Worm (Caenorhabditis elegans) whole organism, L3 larva: ENCODE results near the gene str-6.

Source experiments
- aly-2 ChIP-seq: fragments of 150-350 bp; optimal IDR thresholded peaks from 2 replicates; lab custom pipeline; 2014; ENCODE audit warnings: missing biosample characterization, missing genetic modification characterization
- snpc-4 ChIP-seq: fragments of 150-350 bp; optimal IDR thresholded peaks from 2 replicates; lab custom pipeline; 2014; ENCODE audit warnings: missing biosample characterization, missing genetic modification characterization
- ztf-11 ChIP-seq: fragments of 150-350 bp; optimal IDR thresholded peaks from 2 replicates; lab custom pipeline; 2014; ENCODE audit warnings: missing biosample characterization, missing genetic modification characterization

- no peak for TF ChIP-seq snpc-4 (tag; lab: Kevin White, UChicago)
- no peak for TF ChIP-seq ztf-11 (tag; lab: Kevin White, UChicago)
- TF ChIP-seq aly-2 (tag; lab: Kevin White, UChicago): no peak
Observed at ce11 chrV:15730459-15730858, 19.6 kb downstream of the str-6 start, which contains the start of gene Y6E2A.10.
